Fruit fly (Drosophila melanogaster) whole organism, prepupa: ENCODE data around the gene Wdr33.

Experiments
- Blimp-1 ChIP-seq: fragments of 200-800 bp; sonication (Bioruptor generic); optimal IDR thresholded peaks from 3 replicates; lab custom pipeline; 2017; ENCODE audit warnings: missing biosample characterization, missing genetic modification characterization, mild to moderate bottlenecking, moderate library complexity, missing genetic modification reagents
- CG10631 ChIP-seq: fragments of 200-800 bp; sonication (Bioruptor generic); optimal IDR thresholded peaks from 2 replicates; lab custom pipeline; 2016; ENCODE audit warnings: missing biosample characterization, missing genetic modification characterization
- CG10669 ChIP-seq: fragments of 200-800 bp; sonication (Bioruptor generic); optimal IDR thresholded peaks from 3 replicates; lab custom pipeline; 2018; ENCODE audit warnings: missing biosample characterization, mild to moderate bottlenecking, missing genetic modification characterization, moderate library complexity
- CG11762 ChIP-seq: fragments of 200-800 bp; sonication (Bioruptor generic); optimal IDR thresholded peaks from 3 replicates; lab custom pipeline; 2016; ENCODE audit warnings: missing biosample characterization, missing genetic modification characterization; ENCODE audit not compliant: insufficient read depth
- CG15336 ChIP-seq: fragments of 200-800 bp; sonication (Bioruptor generic); IDR thresholded peaks from 2 replicates; pipeline ENCODE4 v1.3.6; 2022; ENCODE audit warnings: missing biosample characterization, missing genetic modification characterization
- CG1621 ChIP-seq: fragments of 200-800 bp; sonication (Bioruptor generic); optimal IDR thresholded peaks from 3 replicates; lab custom pipeline; 2018; ENCODE audit warnings: missing biosample characterization, mild to moderate bottlenecking, missing genetic modification characterization
- CG16779 ChIP-seq: fragments of 200-800 bp; sonication (Bioruptor generic); optimal IDR thresholded peaks from 3 replicates; lab custom pipeline; 2017; ENCODE audit warnings: missing biosample characterization, mild to moderate bottlenecking, missing genetic modification characterization
- CG31627 ChIP-seq: fragments of 200-800 bp; sonication (Bioruptor generic); optimal IDR thresholded peaks from 3 replicates; lab custom pipeline; 2016; ENCODE audit warnings: missing biosample characterization, missing genetic modification characterization
- CG32006 ChIP-seq: fragments of 200-800 bp; sonication (Bioruptor generic); optimal IDR thresholded peaks from 3 replicates; lab custom pipeline; 2017; ENCODE audit warnings: missing biosample characterization, mild to moderate bottlenecking, missing genetic modification characterization
- CG34406 ChIP-seq: fragments of 200-800 bp; sonication (Bioruptor generic); optimal IDR thresholded peaks from 3 replicates; lab custom pipeline; 2016; ENCODE audit warnings: missing biosample characterization, missing genetic modification characterization
- CG3919 ChIP-seq: fragments of 200-800 bp; sonication (Bioruptor generic); optimal IDR thresholded peaks from 3 replicates; lab custom pipeline; 2016; ENCODE audit warnings: missing biosample characterization, missing genetic modification characterization
- CG4318 ChIP-seq: fragments of 200-800 bp; sonication (Bioruptor generic); optimal IDR thresholded peaks from 3 replicates; lab custom pipeline; 2017; ENCODE audit warnings: missing biosample characterization, mild to moderate bottlenecking, missing genetic modification characterization
- CG6163 ChIP-seq: fragments of 200-800 bp; sonication (Bioruptor generic); IDR thresholded peaks from 3 replicates; pipeline ENCODE4 v1.3.6; 2022; ENCODE audit warnings: missing biosample characterization, missing genetic modification characterization
- CG6276 ChIP-seq: fragments of 200-800 bp; sonication (Bioruptor generic); optimal IDR thresholded peaks from 2 replicates; lab custom pipeline; 2017; ENCODE audit warnings: missing biosample characterization, mild to moderate bottlenecking, missing genetic modification characterization
- CG6808 ChIP-seq: fragments of 200-800 bp; sonication (Bioruptor generic); optimal IDR thresholded peaks from 3 replicates; lab custom pipeline; 2017; ENCODE audit warnings: missing biosample characterization, missing genetic modification characterization, mild to moderate bottlenecking, moderate library complexity, missing genetic modification reagents
- CG7368 ChIP-seq: fragments of 200-800 bp; sonication (Bioruptor generic); optimal IDR thresholded peaks from 3 replicates; lab custom pipeline; 2016; ENCODE audit warnings: missing biosample characterization, missing genetic modification characterization
- CG9139 ChIP-seq: fragments of 200-800 bp; sonication (Bioruptor generic); optimal IDR thresholded peaks from 3 replicates; lab custom pipeline; 2017; ENCODE audit warnings: missing biosample characterization, mild to moderate bottlenecking, missing genetic modification characterization
- Eip75B ChIP-seq: fragments of 200-800 bp; sonication (Bioruptor generic); optimal IDR thresholded peaks from 3 replicates; lab custom pipeline; 2016; ENCODE audit warnings: missing biosample characterization, missing genetic modification characterization
- Eip78C ChIP-seq: fragments of 200-800 bp; sonication (Bioruptor generic); peaks from one replicate; lab custom pipeline; 2016; ENCODE audit warnings: missing biosample characterization, missing genetic modification characterization
- Eip93F ChIP-seq: fragments of 200-800 bp; sonication (Bioruptor generic); optimal IDR thresholded peaks from 2 replicates; lab custom pipeline; 2016; ENCODE audit warnings: missing biosample characterization, mild to moderate bottlenecking, missing genetic modification characterization
- Ets21C ChIP-seq: fragments of 200-800 bp; sonication (Bioruptor generic); optimal IDR thresholded peaks from 3 replicates; lab custom pipeline; 2016; ENCODE audit warnings: missing biosample characterization, missing genetic modification characterization
- Ets96B ChIP-seq: fragments of 200-800 bp; optimal IDR thresholded peaks from 2 replicates; lab custom pipeline; 2019; ENCODE audit warnings: missing biosample characterization, mild to moderate bottlenecking, missing genetic modification characterization, moderate library complexity
- Hr4 ChIP-seq: fragments of 200-800 bp; sonication (Bioruptor generic); optimal IDR thresholded peaks from 3 replicates; lab custom pipeline; 2016; ENCODE audit warnings: missing biosample characterization, missing genetic modification characterization
- Lpt ChIP-seq: fragments of 200-800 bp; sonication (Bioruptor generic); optimal IDR thresholded peaks from 3 replicates; lab custom pipeline; 2016; ENCODE audit warnings: missing biosample characterization, missing genetic modification characterization
- Met ChIP-seq: fragments of 200-800 bp; sonication (Bioruptor generic); optimal IDR thresholded peaks from 3 replicates; lab custom pipeline; 2016; ENCODE audit warnings: missing biosample characterization, missing genetic modification characterization
- Sox102F ChIP-seq: fragments of 200-800 bp; sonication (Bioruptor generic); optimal IDR thresholded peaks from 2 replicates; lab custom pipeline; 2016; ENCODE audit warnings: missing biosample characterization, mild to moderate bottlenecking, missing genetic modification characterization
- Sox14 ChIP-seq: fragments of 200-800 bp; sonication (Bioruptor generic); optimal IDR thresholded peaks from 3 replicates; lab custom pipeline; 2016; ENCODE audit warnings: missing biosample characterization, missing genetic modification characterization
- Sox15 ChIP-seq: fragments of 200-800 bp; sonication (Bioruptor generic); optimal IDR thresholded peaks from 3 replicates; lab custom pipeline; 2016; ENCODE audit warnings: missing biosample characterization, missing genetic modification characterization
- achi ChIP-seq: fragments of 200-800 bp; sonication (Bioruptor generic); optimal IDR thresholded peaks from 3 replicates; lab custom pipeline; 2016; ENCODE audit warnings: missing biosample characterization, missing genetic modification characterization
- acj6 ChIP-seq: fragments of 200-800 bp; sonication (Bioruptor generic); optimal IDR thresholded peaks from 3 replicates; lab custom pipeline; 2016; ENCODE audit warnings: missing biosample characterization, missing genetic modification characterization
- cyc ChIP-seq: fragments of 200-800 bp; sonication (Bioruptor generic); optimal IDR thresholded peaks from 3 replicates; lab custom pipeline; 2016; ENCODE audit warnings: missing biosample characterization, missing genetic modification characterization
- dac ChIP-seq: fragments of 200-800 bp; sonication (Bioruptor generic); optimal IDR thresholded peaks from 2 replicates; lab custom pipeline; 2017; ENCODE audit warnings: missing biosample characterization, mild to moderate bottlenecking, missing genetic modification characterization
- dsx ChIP-seq: fragments of 200-800 bp; optimal IDR thresholded peaks from 3 replicates; lab custom pipeline; 2019; ENCODE audit warnings: missing biosample characterization, mild to moderate bottlenecking, missing genetic modification characterization, moderate library complexity; ENCODE audit not compliant: poor library complexity, severe bottlenecking
- eg ChIP-seq: fragments of 200-800 bp; sonication (Bioruptor generic); IDR thresholded peaks from 3 replicates; pipeline ENCODE4 v1.3.6; 2022; ENCODE audit warnings: missing biosample characterization, missing genetic modification characterization
- esn ChIP-seq: fragments of 200-800 bp; sonication (Bioruptor generic); optimal IDR thresholded peaks from 2 replicates; lab custom pipeline; 2016; ENCODE audit warnings: missing biosample characterization, mild to moderate bottlenecking, missing genetic modification characterization, moderate library complexity
- fd59A ChIP-seq: fragments of 200-800 bp; sonication (Bioruptor generic); optimal IDR thresholded peaks from 2 replicates; lab custom pipeline; 2017; ENCODE audit warnings: missing biosample characterization, mild to moderate bottlenecking, missing genetic modification characterization, missing genetic modification reagents
- fd85E ChIP-seq: fragments of 200-800 bp; sonication (Bioruptor generic); optimal IDR thresholded peaks from 3 replicates; lab custom pipeline; 2016; ENCODE audit warnings: missing biosample characterization, missing genetic modification characterization
- fkh ChIP-seq: fragments of 200-800 bp; sonication (Bioruptor generic); optimal IDR thresholded peaks from 3 replicates; lab custom pipeline; 2017; ENCODE audit warnings: missing biosample characterization, mild to moderate bottlenecking, missing genetic modification characterization, moderate library complexity
- net ChIP-seq: fragments of 200-800 bp; sonication (Bioruptor generic); optimal IDR thresholded peaks from 3 replicates; lab custom pipeline; 2016; ENCODE audit warnings: missing biosample characterization, missing genetic modification characterization
- pdm3 ChIP-seq: fragments of 200-800 bp; sonication (Bioruptor generic); optimal IDR thresholded peaks from 3 replicates; lab custom pipeline; 2016; ENCODE audit warnings: missing biosample characterization, missing genetic modification characterization
- salr ChIP-seq, 2 experiments: fragments of 200-800 bp; sonication (Bioruptor generic); optimal IDR thresholded peaks; 3 replicates each; lab custom pipeline; 2016 to 2018; ENCODE audit warnings: missing biosample characterization in 2 of 2, missing genetic modification characterization in 2 of 2, mild to moderate bottlenecking in 1 of 2
- spab ChIP-seq: fragments of 200-800 bp; sonication (Bioruptor generic); optimal IDR thresholded peaks from 2 replicates; lab custom pipeline; 2017; ENCODE audit warnings: missing biosample characterization, mild to moderate bottlenecking, missing genetic modification characterization, missing genetic modification reagents
- ss ChIP-seq, 2 experiments: fragments of 200-800 bp; sonication (Bioruptor generic); optimal IDR thresholded peaks; 2 replicates in 1 of 2; 3 replicates in 1 of 2; lab custom pipeline; 2017 to 2018; ENCODE audit warnings: mild to moderate bottlenecking in 2 of 2, missing biosample characterization in 2 of 2, missing genetic modification characterization in 2 of 2, moderate library complexity in 1 of 2
- topi ChIP-seq: fragments of 200-800 bp; sonication (Bioruptor generic); optimal IDR thresholded peaks from 3 replicates; lab custom pipeline; 2016; ENCODE audit warnings: missing biosample characterization, missing genetic modification characterization
- vri ChIP-seq: fragments of 200-800 bp; sonication (Bioruptor generic); optimal IDR thresholded peaks from 3 replicates; lab custom pipeline; 2016; ENCODE audit warnings: missing biosample characterization, mild to moderate bottlenecking, missing genetic modification characterization

Gene Wdr33

DNA sequence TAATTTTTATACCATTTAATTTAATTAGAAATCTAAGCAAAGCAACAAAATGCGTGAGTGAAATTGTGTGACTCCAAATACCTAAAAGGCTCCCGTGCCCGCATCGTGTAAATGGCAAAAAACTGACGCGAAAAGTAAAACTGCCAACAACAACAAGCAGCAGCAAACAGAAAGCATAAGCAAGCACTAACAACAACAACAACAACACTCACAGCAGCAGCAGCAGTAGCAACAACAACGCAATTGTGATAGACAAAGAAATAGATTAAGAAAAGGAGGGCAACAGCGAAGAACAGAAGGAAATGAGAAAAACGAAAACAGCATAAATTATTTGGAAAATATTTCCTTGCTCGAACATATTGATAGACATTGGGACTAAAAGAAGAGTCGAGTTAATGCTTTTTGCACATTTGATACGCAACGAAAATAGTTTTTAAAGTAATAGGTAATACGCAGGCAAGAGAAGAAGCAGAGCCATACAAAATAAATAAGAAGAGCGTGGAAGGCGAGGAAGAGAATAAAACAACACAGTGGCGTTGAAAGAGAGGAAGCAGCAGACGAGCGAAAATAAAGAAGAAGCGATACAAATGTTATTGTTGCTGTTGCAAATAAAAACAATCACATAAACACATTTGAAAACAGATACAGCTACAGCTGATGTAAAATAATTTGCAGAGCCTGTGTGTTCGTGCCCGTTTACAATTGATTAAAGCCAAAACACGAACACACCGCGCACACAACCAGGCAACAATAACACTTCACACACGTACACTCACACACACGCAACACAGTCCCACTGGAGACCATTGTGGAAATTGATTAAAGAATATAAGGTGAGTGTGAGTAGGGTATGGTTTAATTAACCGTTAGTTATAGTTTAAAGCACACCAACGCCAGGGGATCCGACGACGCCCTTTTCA, 9.6 kb downstream of the Wdr33 start:
- no peak for TF ChIP-seq fd85E (GFP tag; lab: Kevin White, UChicago)
- no peak for TF ChIP-seq CG3919 (GFP tag; lab: Kevin White, UChicago)
- peak; percentile 13 for TF ChIP-seq Eip78C (GFP tag; lab: Kevin White, UChicago)
- peak; percentile 35 for TF ChIP-seq fkh (GFP tag; lab: Kevin White, UChicago)

DNA sequence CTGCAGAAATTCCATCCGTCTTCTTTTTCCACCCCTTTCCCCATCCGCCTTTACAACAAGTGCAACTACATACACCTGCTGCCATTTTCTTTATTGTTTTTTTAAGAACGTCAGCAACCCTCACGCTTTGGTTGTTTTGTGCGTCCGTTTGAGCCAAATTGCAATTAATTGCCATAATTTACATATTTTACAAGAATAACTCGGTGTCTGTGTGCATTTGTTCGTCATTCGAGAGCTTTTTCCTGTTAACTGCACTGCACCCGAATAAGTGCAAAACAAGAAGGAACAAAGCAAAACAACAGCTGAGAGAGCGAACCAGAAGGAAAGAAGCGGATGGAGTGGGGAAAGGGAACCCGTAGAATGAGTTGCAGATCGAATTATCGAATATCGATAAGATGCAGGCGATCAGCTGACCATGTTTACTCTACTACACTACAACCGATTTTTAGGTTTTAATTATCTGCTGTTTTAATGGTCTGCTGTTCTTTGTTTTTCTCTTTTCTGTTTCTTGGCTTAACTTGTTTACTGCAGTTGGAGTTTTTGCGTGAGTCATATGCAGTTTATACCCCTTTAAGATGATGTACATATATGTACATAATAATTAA, 10.3 kb downstream of the Wdr33 start:
- TF ChIP-seq vri (GFP tag; lab: Kevin White, UChicago) (peak; percentile 13), dsx (GFP tag; lab: Kevin White, UChicago) (peak; percentile 24), CG10631 (GFP tag; lab: Kevin White, UChicago) (no peak), cyc (GFP tag; lab: Kevin White, UChicago) (peak; percentile 2), Ets96B (peak; percentile 31), CG32006 (peak; percentile 3), CG1621 (peak; percentile 46), acj6 (GFP tag; lab: Kevin White, UChicago) (no peak), achi (GFP tag; lab: Kevin White, UChicago) (peak; percentile 42), Eip78C (GFP tag; lab: Kevin White, UChicago) (peak; percentile 63), salr (GFP tag; optimal IDR thresholded peaks at IDR 0.05; lab: Kevin White, UChicago) (no peak), topi (peak; percentile 3), Sox14 (GFP tag; lab: Kevin White, UChicago) (peak; percentile 67), CG9139 (GFP tag; lab: Kevin White, UChicago) (peak; percentile 25), CG31627 (GFP tag; lab: Kevin White, UChicago) (peak; percentile 2), CG6163 (peak; percentile 50; the same call in 2 of the 3 replicates), CG16779 (tag; lab: Kevin White, UChicago) (peak; percentile 25), esn (peak; percentile 41), fkh (GFP tag; lab: Kevin White, UChicago) (peak; percentile 27), Hr4 (GFP tag; lab: Kevin White, UChicago) (peak; percentile 30), Sox15 (GFP tag; lab: Kevin White, UChicago) (no peak), net (GFP tag; lab: Kevin White, UChicago) (no peak), CG6808 (GFP tag; lab: Kevin White, UChicago) (peak; percentile 54), CG10669 (peak; percentile 12), CG11762 (no peak), spab (GFP tag; lab: Kevin White, UChicago) (peak; percentile 7), ss (GFP tag; optimal IDR thresholded peaks at IDR 0.05; lab: Kevin White, UChicago) (peak in 1 of 2 experiments; percentile 53), CG3919 (GFP tag; lab: Kevin White, UChicago) (peak; percentile 1), pdm3 (GFP tag; lab: Kevin White, UChicago) (peak; percentile 11), Met (GFP tag; lab: Kevin White, UChicago) (no peak), Eip75B (peak; percentile 20)

DNA sequence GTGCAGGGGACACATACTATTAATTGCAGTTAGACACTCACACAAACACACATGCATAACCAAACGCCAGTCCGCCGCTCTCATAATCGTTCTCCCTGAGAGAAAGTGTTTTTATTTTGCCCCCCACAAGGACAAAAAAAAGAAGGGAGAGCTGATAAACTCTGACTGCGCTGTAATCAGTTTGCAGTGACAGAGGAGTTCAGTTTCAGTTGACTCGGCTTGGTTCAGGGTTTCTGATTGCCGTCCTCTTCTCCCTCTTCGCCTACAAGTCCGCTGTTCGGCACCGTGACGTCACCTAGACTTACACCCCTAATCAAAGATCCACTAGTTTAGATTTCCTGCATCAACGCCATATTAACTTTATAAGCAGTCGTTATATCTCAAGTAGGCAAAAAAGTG, 10.8 kb downstream of the Wdr33 start:
- TF ChIP-seq fd59A (GFP tag; lab: Kevin White, UChicago) (no peak), Eip78C (GFP tag; lab: Kevin White, UChicago) (no peak), Sox14 (GFP tag; lab: Kevin White, UChicago) (no peak), Eip93F (no peak), acj6 (GFP tag; lab: Kevin White, UChicago) (no peak), Lpt (GFP tag; lab: Kevin White, UChicago) (peak; percentile 26), CG15336 (no peak), eg (GFP tag; lab: Robert Waterston, UW) (no peak), CG34406 (GFP tag; lab: Kevin White, UChicago) (no peak), CG11762 (no peak), Ets21C (GFP tag; lab: Kevin White, UChicago) (no peak), net (GFP tag; lab: Kevin White, UChicago) (no peak), dac (GFP tag; lab: Kevin White, UChicago) (no peak), CG31627 (GFP tag; lab: Kevin White, UChicago) (no peak), CG7368 (GFP tag; lab: Kevin White, UChicago) (no peak), CG6276 (GFP tag; lab: Kevin White, UChicago) (no peak), Sox102F (GFP tag; lab: Kevin White, UChicago) (no peak), Blimp-1 (GFP tag; lab: Kevin White, UChicago) (peak; percentile 43), CG4318 (GFP tag; lab: Kevin White, UChicago) (no peak), ss (GFP tag; optimal IDR thresholded peaks at IDR 0.05; lab: Kevin White, UChicago) (peak in 1 of 2 experiments; percentile 18), CG9139 (GFP tag; lab: Kevin White, UChicago) (no peak)
